Worm (Caenorhabditis elegans): Measurements from ENCODE around the gene fbxb-108.

DNA sequence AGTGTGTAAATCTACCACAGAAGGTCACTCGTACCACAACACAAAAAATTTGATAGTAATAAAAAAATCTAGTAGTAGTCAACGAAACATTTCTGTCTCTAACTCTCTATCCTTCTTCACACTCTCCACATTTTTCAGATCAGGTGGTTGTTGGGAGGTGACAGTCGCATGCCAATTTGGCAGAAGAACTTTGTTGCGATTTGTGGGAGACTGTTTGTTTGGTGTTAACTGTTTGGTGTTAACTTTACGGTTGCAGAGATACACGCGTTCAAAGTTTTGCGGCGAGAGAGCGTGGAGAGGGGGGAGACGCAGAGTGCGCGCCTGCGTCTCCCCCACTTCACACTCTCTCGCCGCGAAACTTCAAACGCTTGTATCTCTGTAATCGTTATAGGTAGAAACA is 40.2 kb downstream of the fbxb-108 start:
- TF ChIP-seq dao-5 (tag; optimal IDR thresholded peaks at IDR 0.05) (no peak), W03F9.2 (tag; optimal IDR thresholded peaks at IDR 0.05) (no peak)

Measured in whole organism, L4/young adult.